Worm (Caenorhabditis elegans): ENCODE results near the gene dod-22.

DNA sequence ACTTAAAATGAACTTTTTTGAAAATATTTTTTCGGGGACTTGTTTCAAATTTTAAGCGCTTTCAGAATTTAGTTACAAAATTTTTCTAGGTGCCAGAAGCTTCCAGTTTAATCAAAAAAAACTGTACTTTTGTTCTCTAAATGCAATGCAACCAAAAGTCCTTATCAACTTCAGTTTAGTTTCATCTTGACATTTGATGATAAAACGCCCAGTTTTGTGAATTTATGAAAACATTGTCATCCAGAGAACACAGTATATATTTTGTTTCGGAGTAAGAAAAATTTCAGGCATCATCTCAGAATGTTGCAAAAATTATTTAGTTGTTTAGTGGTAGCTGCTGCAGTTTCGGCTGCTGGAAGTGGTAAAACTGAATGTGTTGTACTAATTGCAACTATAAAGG lies 7.4 kb upstream of the dod-22 start, which contains the start of gene F55G11.6:
- TF ChIP-seq nhr-77 (tag; optimal IDR thresholded peaks at IDR 0.05) (no peak), ceh-62 (tag; optimal IDR thresholded peaks at IDR 0.05) (no peak)
